Worm (Caenorhabditis elegans) whole organism, early embryonic: ENCODE results near the gene csb-1.

ENCODE experiments used
- B0310.2 ChIP-seq: sonication (generic microtip); optimal IDR thresholded peaks from 2 replicates; lab custom pipeline; 2016; ENCODE audit warnings: mild to moderate bottlenecking, missing genetic modification characterization, missing compliant biosample characterization
- ama-1 ChIP-seq: fragments of 150-350 bp; optimal IDR thresholded peaks from 2 replicates; lab custom pipeline; 2014
- ceh-13 ChIP-seq: fragments of 200-800 bp; sonication (Bioruptor generic); optimal IDR thresholded peaks from 2 replicates; lab custom pipeline; 2018; ENCODE audit warnings: mild to moderate bottlenecking, missing genetic modification characterization, missing compliant biosample characterization
- flt-1 ChIP-seq: fragments of 200-800 bp; sonication (Bioruptor generic); IDR thresholded peaks from 2 replicates; pipeline ENCODE4 v1.3.6; 2022; ENCODE audit warnings: missing genetic modification characterization, missing compliant biosample characterization
- hmbx-1 ChIP-seq: sonication (generic microtip); optimal IDR thresholded peaks from 2 replicates; lab custom pipeline; 2016; ENCODE audit warnings: mild to moderate bottlenecking, missing genetic modification characterization, missing compliant biosample characterization
- pes-1 ChIP-seq: fragments of 200-800 bp; sonication (Bioruptor generic); IDR thresholded peaks from 2 replicates; pipeline ENCODE4 v1.3.6; 2022; ENCODE audit warnings: missing genetic modification reagents, missing genetic modification characterization, missing compliant biosample characterization
- tbx-11 ChIP-seq: fragments of 200-800 bp; sonication (Bioruptor generic); IDR thresholded peaks from 2 replicates; pipeline ENCODE4 v1.3.6; 2022; ENCODE audit warnings: missing genetic modification characterization, missing compliant biosample characterization
- tbx-37 ChIP-seq: fragments of 200-800 bp; sonication (Bioruptor generic); conservative IDR thresholded peaks from 2 replicates; pipeline ENCODE4 v1.3.6; 2022; ENCODE audit warnings: missing genetic modification reagents, missing genetic modification characterization, missing compliant biosample characterization
- tra-4 ChIP-seq: sonication (generic microtip); optimal IDR thresholded peaks from 2 replicates; lab custom pipeline; 2017; ENCODE audit warnings: missing genetic modification characterization, missing compliant biosample characterization

DNA sequence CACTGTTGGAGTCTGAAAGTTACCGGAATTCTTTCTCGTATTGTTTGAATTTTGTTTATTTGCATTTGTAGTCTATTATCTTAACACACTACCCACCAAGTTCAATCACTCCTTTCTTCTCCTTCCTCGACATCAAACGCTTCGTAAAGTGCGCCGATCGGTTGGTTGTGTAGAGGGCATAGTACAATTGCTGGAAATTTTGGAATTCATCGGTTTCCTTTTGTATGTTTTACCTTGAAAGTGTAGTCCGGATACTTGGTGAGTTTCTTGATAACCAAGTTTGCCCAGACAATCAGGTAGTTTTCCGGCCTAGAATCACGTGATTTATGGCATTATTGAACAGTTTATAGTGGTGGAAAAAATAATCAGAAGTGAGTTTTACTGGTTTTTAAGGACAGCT, 19.2 kb downstream of the csb-1 start:
- no peak for TF ChIP-seq tra-4 (tag; lab: Kevin White, UChicago)
- no peak for TF ChIP-seq ama-1 (lab: Kevin White, UChicago)
- TF ChIP-seq ceh-13 (GFP tag; lab: Kevin White, UChicago) = no peak
- TF ChIP-seq tbx-11 = no peak
- no peak for TF ChIP-seq B0310.2 (tag; lab: Kevin White, UChicago)
- no peak for TF ChIP-seq flt-1 (GFP tag; lab: Robert Waterston, UW)
- no peak for TF ChIP-seq pes-1
- no peak for TF ChIP-seq hmbx-1 (tag; lab: Kevin White, UChicago)
- TF ChIP-seq tbx-37 (GFP tag; lab: Robert Waterston, UW) = no peak
